Worm (Caenorhabditis elegans) whole organism, late embryonic: ENCODE data around the gene srw-31.

Source experiments
- ama-1 ChIP-seq: fragments of 150-350 bp; optimal IDR thresholded peaks from 2 replicates; lab custom pipeline; 2014
- zip-5 ChIP-seq: sonication (generic microtip); optimal IDR thresholded peaks from 2 replicates; lab custom pipeline; 2016; ENCODE audit warnings: missing genetic modification characterization, missing compliant biosample characterization

DNA sequence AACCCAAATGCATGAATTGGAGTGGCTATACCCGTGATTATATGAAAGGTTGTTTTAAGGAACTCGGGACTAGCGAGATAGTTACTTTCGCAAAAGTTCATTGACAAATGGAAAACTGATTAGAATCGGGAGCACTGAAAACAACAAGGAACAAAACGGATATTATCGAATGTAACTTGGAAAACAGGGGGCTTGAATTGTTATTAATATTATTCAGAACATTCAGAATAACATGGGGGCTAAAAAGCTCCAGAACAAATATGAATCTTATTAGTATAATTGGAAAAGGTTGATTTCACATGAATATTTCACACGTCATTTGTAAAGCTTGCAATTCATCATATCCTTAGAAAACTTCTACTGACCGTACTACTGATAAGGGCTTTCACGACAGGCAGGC lies 34.8 kb upstream of the srw-31 start, which contains the start of gene srh-235:
- TF ChIP-seq zip-5 (tag; lab: Kevin White, UChicago) (no peak), ama-1 (no peak)
